Fruit fly (Drosophila melanogaster) whole organism, embryonic: Measurements from ENCODE around the gene CG32066.

Experiments
- CG11085 ChIP-seq: fragments of 200-800 bp; sonication (Bioruptor generic); IDR thresholded peaks from 2 replicates; pipeline ENCODE4 v1.3.6; 2022; ENCODE audit warnings: missing biosample characterization, missing genetic modification characterization
- CG11456 ChIP-seq: fragments of 200-800 bp; sonication (Bioruptor generic); IDR thresholded peaks from 3 replicates; pipeline ENCODE4 v1.3.6; 2022; ENCODE audit warnings: missing biosample characterization, missing genetic modification characterization
- CG12744 ChIP-seq: fragments of 200-800 bp; sonication (Bioruptor generic); optimal IDR thresholded peaks from 2 replicates; lab custom pipeline; 2016; ENCODE audit warnings: missing biosample characterization, missing genetic modification characterization
- CG14014 ChIP-seq: fragments of 200-800 bp; sonication (Bioruptor generic); IDR thresholded peaks from 2 replicates; pipeline ENCODE4 v1.3.6; 2022; ENCODE audit warnings: missing biosample characterization, missing genetic modification characterization
- CG14710 ChIP-seq: fragments of 200-800 bp; sonication (Bioruptor generic); optimal IDR thresholded peaks from 3 replicates; lab custom pipeline; 2019; ENCODE audit warnings: missing biosample characterization, mild to moderate bottlenecking, missing genetic modification characterization, moderate library complexity
- CG15269 ChIP-seq: fragments of 200-800 bp; sonication (Bioruptor generic); optimal IDR thresholded peaks from 2 replicates; lab custom pipeline; 2018; ENCODE audit warnings: missing biosample characterization, mild to moderate bottlenecking, missing genetic modification characterization, moderate library complexity
- CG17361 ChIP-seq: fragments of 200-800 bp; sonication (Bioruptor generic); IDR thresholded peaks from 3 replicates; pipeline ENCODE4 v1.3.6; 2022; ENCODE audit warnings: missing biosample characterization, missing genetic modification characterization
- CG17385 ChIP-seq: fragments of 200-800 bp; sonication (Bioruptor generic); optimal IDR thresholded peaks from 3 replicates; lab custom pipeline; 2018; ENCODE audit warnings: missing biosample characterization, mild to moderate bottlenecking, missing genetic modification characterization
- CG18764 ChIP-seq: fragments of 200-800 bp; sonication (Bioruptor generic); optimal IDR thresholded peaks from 3 replicates; lab custom pipeline; 2016; ENCODE audit warnings: missing biosample characterization, missing genetic modification characterization
- CG2678 ChIP-seq: fragments of 200-800 bp; sonication (Bioruptor generic); optimal IDR thresholded peaks from 3 replicates; lab custom pipeline; 2019; ENCODE audit warnings: missing biosample characterization, mild to moderate bottlenecking, missing genetic modification characterization, moderate library complexity
- CG30403 ChIP-seq: fragments of 200-800 bp; sonication (Bioruptor generic); optimal IDR thresholded peaks from 3 replicates; lab custom pipeline; 2016; ENCODE audit warnings: missing biosample characterization, missing genetic modification characterization
- CG31365 ChIP-seq: fragments of 200-800 bp; sonication (Bioruptor generic); optimal IDR thresholded peaks from 2 replicates; lab custom pipeline; 2018; ENCODE audit warnings: missing biosample characterization, mild to moderate bottlenecking, missing genetic modification characterization
- CG8478 ChIP-seq: fragments of >200 bp; optimal IDR thresholded peaks from 2 replicates; lab custom pipeline; 2018
- CG9876 ChIP-seq: fragments of 200-800 bp; sonication (Bioruptor generic); optimal IDR thresholded peaks from 2 replicates; lab custom pipeline; 2016; ENCODE audit warnings: missing biosample characterization, missing genetic modification characterization
- CG9932 ChIP-seq: fragments of 200-800 bp; sonication (Bioruptor generic); IDR thresholded peaks from 2 replicates; pipeline ENCODE4 v1.3.6; 2022; ENCODE audit warnings: missing biosample characterization, missing genetic modification characterization
- CHES-1-like ChIP-seq: fragments of 200-800 bp; sonication (Bioruptor generic); optimal IDR thresholded peaks from 2 replicates; lab custom pipeline; 2016; ENCODE audit warnings: missing biosample characterization, missing genetic modification characterization
- Camta ChIP-seq: fragments of 200-800 bp; sonication (Bioruptor generic); optimal IDR thresholded peaks from 2 replicates; lab custom pipeline; 2016; ENCODE audit warnings: missing biosample characterization, missing genetic modification characterization
- Chrac-16 ChIP-seq: fragments of 200-800 bp; sonication (Bioruptor generic); optimal IDR thresholded peaks from 3 replicates; lab custom pipeline; 2016; ENCODE audit warnings: missing biosample characterization, missing genetic modification characterization
- Dll ChIP-seq: fragments of 200-800 bp; sonication (Bioruptor generic); IDR thresholded peaks from 4 replicates; pipeline ENCODE4 v1.3.6; 2022; ENCODE audit warnings: missing biosample characterization, missing genetic modification characterization; ENCODE audit not compliant: partially characterized antibody
- E2f2 ChIP-seq: fragments of 200-800 bp; sonication (Bioruptor generic); IDR thresholded peaks from 2 replicates; pipeline ENCODE4 v1.3.6; 2022; ENCODE audit warnings: missing biosample characterization, missing genetic modification characterization
- Hmx ChIP-seq: fragments of 200-800 bp; sonication (Bioruptor generic); optimal IDR thresholded peaks from 2 replicates; lab custom pipeline; 2016; ENCODE audit warnings: missing biosample characterization, missing genetic modification characterization
- MBD-R2 ChIP-seq: fragments of 200-800 bp; sonication (Bioruptor generic); IDR thresholded peaks from 2 replicates; pipeline ENCODE4 v1.3.6; 2022; ENCODE audit warnings: missing biosample characterization, missing genetic modification characterization
- MTF-1 ChIP-seq: fragments of 200-800 bp; sonication (Bioruptor generic); optimal IDR thresholded peaks from 2 replicates; lab custom pipeline; 2018; ENCODE audit warnings: missing biosample characterization, mild to moderate bottlenecking, missing genetic modification characterization, borderline replicate concordance
- Meics ChIP-seq: fragments of 200-800 bp; sonication (Bioruptor generic); optimal IDR thresholded peaks from 2 replicates; lab custom pipeline; 2017; ENCODE audit warnings: missing biosample characterization, mild to moderate bottlenecking, missing genetic modification characterization
- Nf-YA ChIP-seq: fragments of 200-800 bp; sonication (Bioruptor generic); IDR thresholded peaks from 2 replicates; pipeline ENCODE4 v1.3.6; 2022; ENCODE audit warnings: missing biosample characterization, missing genetic modification characterization
- Optix ChIP-seq: fragments of 200-800 bp; sonication (Bioruptor generic); IDR thresholded peaks from 3 replicates; pipeline ENCODE4 v1.3.6; 2022; ENCODE audit warnings: missing biosample characterization, missing genetic modification characterization
- Rx ChIP-seq: fragments of 200-800 bp; sonication (Bioruptor generic); IDR thresholded peaks from 2 replicates; pipeline ENCODE4 v1.3.6; 2022; ENCODE audit warnings: missing biosample characterization, missing genetic modification characterization
- Sox102F ChIP-seq: fragments of 200-800 bp; sonication (Bioruptor generic); optimal IDR thresholded peaks from 2 replicates; lab custom pipeline; 2018; ENCODE audit warnings: missing biosample characterization, mild to moderate bottlenecking, missing genetic modification characterization, moderate library complexity
- Sry-β ChIP-seq: fragments of 200-800 bp; sonication (Bioruptor generic); optimal IDR thresholded peaks from 2 replicates; lab custom pipeline; 2018; ENCODE audit warnings: missing biosample characterization, mild to moderate bottlenecking, missing genetic modification characterization, moderate library complexity
- Usf ChIP-seq: fragments of 200-800 bp; sonication (Bioruptor generic); optimal IDR thresholded peaks from 2 replicates; lab custom pipeline; 2017; ENCODE audit warnings: missing genotype, missing biosample characterization, missing genetic modification characterization
- amos ChIP-seq: fragments of 200-800 bp; sonication (Bioruptor generic); IDR thresholded peaks from 2 replicates; pipeline ENCODE4 v1.3.6; 2022; ENCODE audit warnings: missing biosample characterization, missing genetic modification characterization; ENCODE audit not compliant: partially characterized antibody
- caup ChIP-seq: fragments of 200-800 bp; sonication (Bioruptor generic); optimal IDR thresholded peaks from 3 replicates; lab custom pipeline; 2017; ENCODE audit warnings: missing biosample characterization, mild to moderate bottlenecking, missing genetic modification characterization, moderate library complexity; ENCODE audit not compliant: severe bottlenecking
- dimm ChIP-seq: fragments of 200-800 bp; sonication (Bioruptor generic); IDR thresholded peaks from 2 replicates; pipeline ENCODE4 v1.3.6; 2022; ENCODE audit warnings: missing biosample characterization, missing genetic modification characterization
- dmrt11E ChIP-seq: fragments of 200-800 bp; sonication (Bioruptor generic); optimal IDR thresholded peaks from 3 replicates; lab custom pipeline; 2018; ENCODE audit warnings: missing biosample characterization, mild to moderate bottlenecking, missing genetic modification characterization, moderate library complexity
- dysf ChIP-seq: fragments of 200-800 bp; sonication (Bioruptor generic); IDR thresholded peaks from 3 replicates; pipeline ENCODE4 v1.3.6; 2022; ENCODE audit warnings: missing biosample characterization, missing genetic modification characterization
- exex ChIP-seq: fragments of 200-800 bp; sonication (Bioruptor generic); optimal IDR thresholded peaks from 4 replicates; lab custom pipeline; 2018; ENCODE audit warnings: missing biosample characterization, mild to moderate bottlenecking, missing genetic modification characterization, moderate library complexity
- gcm ChIP-seq: fragments of 200-800 bp; sonication (Bioruptor generic); optimal IDR thresholded peaks from 2 replicates; lab custom pipeline; 2019; ENCODE audit warnings: missing biosample characterization, mild to moderate bottlenecking, missing genetic modification characterization, moderate library complexity
- her ChIP-seq: fragments of 200-800 bp; sonication (Bioruptor generic); optimal IDR thresholded peaks from 2 replicates; lab custom pipeline; 2016; ENCODE audit warnings: missing biosample characterization, missing genetic modification characterization
- ken ChIP-seq: fragments of 200-800 bp; sonication (Bioruptor generic); IDR thresholded peaks from 3 replicates; pipeline ENCODE4 v1.3.6; 2022; ENCODE audit warnings: missing biosample characterization, missing genetic modification characterization
- mld ChIP-seq: fragments of 200-800 bp; sonication (Bioruptor generic); IDR thresholded peaks from 3 replicates; pipeline ENCODE4 v1.3.6; 2022; ENCODE audit warnings: missing biosample characterization, missing genetic modification characterization; ENCODE audit not compliant: partially characterized antibody
- nau ChIP-seq: fragments of 200-800 bp; sonication (Bioruptor generic); optimal IDR thresholded peaks from 3 replicates; lab custom pipeline; 2017; ENCODE audit warnings: missing biosample characterization, mild to moderate bottlenecking, missing genetic modification characterization, missing genetic modification reagents
- nerfin-1 ChIP-seq: fragments of 200-800 bp; sonication (Bioruptor generic); optimal IDR thresholded peaks from 3 replicates; lab custom pipeline; 2019; ENCODE audit warnings: missing biosample characterization, mild to moderate bottlenecking, missing genetic modification characterization, moderate library complexity
- pan ChIP-seq, 4 experiments: fragments of >200 bp in 3 of 4; fragments of 200-800 bp in 1 of 4; sonication (Bioruptor generic) in 1 of 4; optimal IDR thresholded peaks in 3 of 4; IDR thresholded peaks in 1 of 4; 2 replicates each; pipeline versions ENCODE4 v1.3.6 to Lab custom; 2017 to 2022; ENCODE audit warnings: missing biosample characterization in 2 of 4, missing genetic modification characterization in 2 of 4, mixed read lengths in 1 of 4
- pb ChIP-seq: fragments of 200-800 bp; sonication (Bioruptor generic); optimal IDR thresholded peaks from 3 replicates; lab custom pipeline; 2016; ENCODE audit warnings: missing biosample characterization, missing genetic modification characterization
- pita ChIP-seq: fragments of 200-800 bp; sonication (Bioruptor generic); optimal IDR thresholded peaks from 2 replicates; lab custom pipeline; 2017; ENCODE audit warnings: missing biosample characterization, mild to moderate bottlenecking, missing genetic modification characterization
- pros ChIP-seq: fragments of 200-800 bp; sonication (Bioruptor generic); optimal IDR thresholded peaks from 3 replicates; lab custom pipeline; 2019; ENCODE audit warnings: missing biosample characterization, mild to moderate bottlenecking, missing genetic modification characterization, moderate library complexity
- stc ChIP-seq: fragments of 200-800 bp; sonication (Bioruptor generic); IDR thresholded peaks from 2 replicates; pipeline ENCODE4 v1.3.6; 2022; ENCODE audit warnings: missing biosample characterization, missing genetic modification characterization
- tna ChIP-seq: fragments of 200-800 bp; sonication (Bioruptor generic); IDR thresholded peaks from 2 replicates; pipeline ENCODE4 v1.3.6; 2022; ENCODE audit warnings: missing biosample characterization, missing genetic modification characterization; ENCODE audit not compliant: partially characterized antibody
- zfh1 ChIP-seq: fragments of 200-800 bp; sonication (Bioruptor generic); IDR thresholded peaks from 3 replicates; pipeline ENCODE4 v1.3.6; 2022; ENCODE audit warnings: missing biosample characterization, missing genetic modification characterization

Gene CG32066

DNA sequence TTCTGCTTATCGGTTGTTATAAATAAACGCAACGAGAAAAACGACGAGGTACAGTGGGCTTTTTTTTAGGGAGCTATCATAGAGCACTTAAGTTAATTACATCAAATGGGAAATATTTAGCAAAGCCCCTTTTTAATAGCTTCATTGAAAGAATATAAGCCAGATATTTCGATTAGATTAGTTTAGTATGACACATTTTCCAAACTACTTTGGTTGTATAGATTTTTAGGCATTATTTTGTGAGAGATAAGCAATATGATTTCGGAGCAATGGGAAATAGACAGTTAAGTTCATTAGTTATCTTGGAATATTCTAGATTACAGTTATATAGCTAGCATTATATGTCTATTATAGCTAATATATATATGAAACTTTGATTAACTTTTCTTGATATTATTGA lies 19.4 kb upstream of the CG32066 start:
- no peak for TF ChIP-seq caup (GFP tag; lab: Kevin White, UChicago)
- peak; percentile 89 for TF ChIP-seq exex (tag; lab: Kevin White, UChicago)
- TF ChIP-seq CG11085, result no peak
- TF ChIP-seq, all 482 proteins: peak for 1

DNA sequence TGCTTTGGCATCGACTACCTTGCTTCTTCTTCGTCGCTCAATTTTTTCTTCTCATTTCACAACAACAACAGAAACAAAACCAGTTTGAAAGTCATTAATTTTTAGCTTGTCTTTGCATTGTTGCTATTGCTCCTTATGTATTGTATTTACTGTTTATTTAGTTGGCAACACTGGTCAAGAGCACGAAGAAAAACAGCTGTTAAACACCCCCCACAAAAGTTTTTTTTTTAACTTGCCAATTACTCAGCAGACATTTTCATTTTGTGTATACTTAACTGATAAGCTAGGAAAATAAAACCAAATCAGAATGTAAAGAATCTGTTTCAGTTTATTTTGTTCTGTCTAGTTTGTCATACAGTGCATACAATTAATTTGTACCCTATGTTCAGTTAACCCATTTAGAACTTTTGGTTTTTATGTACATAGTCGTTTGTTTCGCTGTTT lies 18.9 kb upstream of the CG32066 start:
- TF ChIP-seq mld (GFP tag; lab: Robert Waterston, UW) (no peak), dmrt11E (tag; lab: Kevin White, UChicago) (no peak), CG30403 (GFP tag; lab: Kevin White, UChicago) (peak; percentile 8), Rx (GFP tag; lab: Robert Waterston, UW) (no peak), stc (GFP tag; lab: Robert Waterston, UW) (0 out of 2 replicates have a peak, but pooled peaks have one; percentile 10), Dll (GFP tag; lab: Robert Waterston, UW) (no peak), Meics (GFP tag; lab: Kevin White, UChicago) (peak; percentile 8), dysf (no peak), her (no peak), Sry-β (GFP tag; lab: Kevin White, UChicago) (no peak), Optix (no peak), zfh1 (GFP tag; lab: Robert Waterston, UW) (no peak), tna (GFP tag; lab: Robert Waterston, UW) (no peak), pita (GFP tag; lab: Kevin White, UChicago) (no peak), CG17361 (GFP tag; lab: Robert Waterston, UW) (0 out of 3 replicates have a peak, but pooled peaks have one; percentile 11), nau (GFP tag; lab: Kevin White, UChicago) (no peak), Chrac-16 (GFP tag; lab: Kevin White, UChicago) (no peak), CG14014 (GFP tag; lab: Robert Waterston, UW) (0 out of 2 replicates have a peak, but pooled peaks have one; percentile 6), pros (no peak), CG8478 (lab: Kevin White, UChicago) (no peak), pan (optimal IDR thresholded peaks at IDR 0.05; lab: Kevin White, UChicago) (no peak), pan (GFP tag; optimal IDR thresholded peaks at IDR 0.05 in 1 of 2, IDR thresholded peaks at IDR 0.05 in 1 of 2) (peak in 1 of 2 experiments; percentile 42), Camta (no peak), CG2678 (tag; lab: Kevin White, UChicago) (peak; percentile 51), CG15269 (tag; lab: Kevin White, UChicago) (peak; percentile 40), gcm (GFP tag; lab: Kevin White, UChicago) (no peak), CG9932 (GFP tag; lab: Robert Waterston, UW) (no peak), CG31365 (tag; lab: Kevin White, UChicago) (no peak), CG14710 (tag; lab: Kevin White, UChicago) (peak; percentile 36), CG18764 (GFP tag; lab: Kevin White, UChicago) (no peak), Usf (no peak), ken (GFP tag; lab: Robert Waterston, UW) (no peak), Nf-YA (GFP tag; lab: Robert Waterston, UW) (no peak), Hmx (GFP tag; lab: Kevin White, UChicago) (no peak), CG17385 (GFP tag; lab: Kevin White, UChicago) (peak; percentile 61), dimm (no peak), nerfin-1 (tag; lab: Kevin White, UChicago) (peak; percentile 0), MTF-1 (GFP tag; lab: Kevin White, UChicago) (no peak), amos (GFP tag; lab: Robert Waterston, UW) (no peak), CG9876 (no peak), MBD-R2 (no peak), CG12744 (GFP tag; lab: Kevin White, UChicago) (no peak), E2f2 (GFP tag; lab: Robert Waterston, UW) (no peak), CHES-1-like (GFP tag; lab: Kevin White, UChicago) (peak; percentile 57), pb (GFP tag; lab: Kevin White, UChicago) (no peak), Sox102F (GFP tag; lab: Kevin White, UChicago) (peak; percentile 49), CG11456 (0 out of 3 replicates have a peak, but pooled peaks have one; percentile 9)
